Worm (Caenorhabditis elegans) whole organism, L4/young adult: ENCODE results near the gene C15H7.4.
A peak's percentile ranks its signal among the peaks of the same experiment; 100 is the strongest.

Experiments
- W03F9.2 ChIP-seq: fragments of 150-350 bp; optimal IDR thresholded peaks from 2 replicates; lab custom pipeline; 2014; ENCODE audit warnings: missing biosample characterization, missing genetic modification characterization
- dao-5 ChIP-seq: sonication (generic microtip); optimal IDR thresholded peaks from 2 replicates; lab custom pipeline; 2016; ENCODE audit warnings: missing genotype, missing genetic modification characterization, moderate library complexity, missing compliant biosample characterization
- him-1 ChIP-seq: sonication (generic microtip); optimal IDR thresholded peaks from 2 replicates; lab custom pipeline; 2016; ENCODE audit warnings: missing genotype, missing genetic modification reagents, missing genetic modification characterization, missing compliant biosample characterization

Gene C15H7.4

ce11 chrIII:9663943-9664342, 8.2 kb upstream of the C15H7.4 start:
- TF ChIP-seq him-1 (tag; lab: Kevin White, UChicago) (no peak), W03F9.2 (tag; lab: Kevin White, UChicago) (no peak), dao-5 (tag; lab: Kevin White, UChicago) (no peak)

ce11 chrIII:9662266-9662959, 6.7 kb upstream of the C15H7.4 start:
- no peak for TF ChIP-seq dao-5 (tag; lab: Kevin White, UChicago)
- TF ChIP-seq him-1 (tag; lab: Kevin White, UChicago), result no peak
- no peak for TF ChIP-seq W03F9.2 (tag; lab: Kevin White, UChicago)

DNA sequence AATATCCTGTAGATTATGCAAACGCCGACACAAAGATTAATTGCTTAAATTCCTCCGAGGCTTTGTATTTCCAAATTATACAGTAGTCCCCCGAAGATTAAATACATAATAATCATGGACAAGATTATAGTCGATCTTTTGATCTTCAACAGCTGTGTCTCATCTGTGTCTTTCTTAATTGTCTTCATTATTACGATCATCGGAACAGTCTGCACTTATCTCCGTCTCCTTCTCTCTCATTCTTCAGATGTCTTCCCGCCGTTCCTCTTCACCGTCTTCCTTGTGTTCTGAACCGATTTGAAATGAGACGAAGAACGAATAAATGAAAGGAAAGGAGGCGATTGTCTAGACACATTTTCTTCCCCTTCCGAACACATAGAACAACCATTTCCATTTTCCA, 5.4 kb upstream of the C15H7.4 start:
- no peak for TF ChIP-seq him-1 (tag; lab: Kevin White, UChicago)
- no peak for TF ChIP-seq W03F9.2 (tag; lab: Kevin White, UChicago)
- no peak for TF ChIP-seq dao-5 (tag; lab: Kevin White, UChicago)

ce11 chrIII:9658569-9658968, 2.9 kb upstream of the C15H7.4 start:
- TF ChIP-seq him-1 (tag; lab: Kevin White, UChicago) (no peak), W03F9.2 (tag; lab: Kevin White, UChicago) (no peak), dao-5 (tag; lab: Kevin White, UChicago) (no peak)

DNA sequence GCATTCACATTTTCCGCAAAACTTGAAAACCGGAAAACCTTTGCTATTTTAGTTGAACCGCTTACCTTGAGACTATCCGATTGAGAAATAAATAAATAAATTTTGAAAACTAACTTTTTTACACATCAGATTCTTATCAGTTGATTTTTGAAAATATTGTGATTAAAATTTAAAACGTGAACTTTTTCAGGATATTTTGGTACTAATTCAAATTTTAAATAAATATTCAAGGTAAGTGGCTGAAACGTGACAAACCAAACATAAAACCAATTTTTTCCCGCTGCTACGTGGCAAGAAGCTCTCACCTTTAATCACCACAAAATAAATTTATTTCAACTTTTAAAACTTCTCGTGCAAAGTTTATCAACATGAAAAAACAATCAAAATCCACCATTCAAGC, 3.8 kb downstream of the C15H7.4 start, which contains the start of gene C15H7.3:
TSS of gene C15H7.3 (minus strand) at position 101 of the 400 bp plus-strand sequence.
- TF ChIP-seq W03F9.2 (tag; lab: Kevin White, UChicago) (no peak), dao-5 (tag; lab: Kevin White, UChicago) (no peak), him-1 (tag; lab: Kevin White, UChicago) (no peak)

DNA sequence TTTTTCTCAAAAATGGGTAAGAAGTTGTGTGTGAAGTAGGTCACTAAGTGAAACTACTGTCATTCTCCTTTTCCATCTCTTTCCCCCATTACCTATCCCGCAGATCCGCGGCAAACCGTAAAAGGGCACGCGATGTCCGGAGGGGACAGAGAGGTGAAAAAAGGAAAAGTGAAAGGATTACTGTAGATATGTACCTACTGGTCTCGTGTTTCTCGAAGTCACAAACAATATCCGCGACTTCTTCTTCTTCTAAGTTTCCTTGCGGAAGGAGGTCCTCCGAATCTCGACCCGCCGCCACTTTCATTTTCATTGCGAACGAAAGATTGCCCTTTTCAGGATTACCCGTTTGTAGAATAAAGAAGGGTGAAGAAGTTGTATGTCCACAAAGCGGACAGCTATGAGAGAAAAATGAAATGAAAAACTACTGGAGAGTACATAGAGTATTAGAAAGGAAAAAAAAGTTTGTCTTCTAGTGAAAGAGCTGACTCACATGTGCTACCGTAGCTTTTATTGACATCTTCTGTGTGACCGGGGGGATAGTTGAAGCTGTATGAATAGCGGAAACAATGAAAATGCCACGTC, 9.2 kb downstream of the C15H7.4 start:
- TF ChIP-seq dao-5 (tag; lab: Kevin White, UChicago) (no peak), him-1 (tag; lab: Kevin White, UChicago) (no peak), W03F9.2 (tag; lab: Kevin White, UChicago) (no peak)

DNA sequence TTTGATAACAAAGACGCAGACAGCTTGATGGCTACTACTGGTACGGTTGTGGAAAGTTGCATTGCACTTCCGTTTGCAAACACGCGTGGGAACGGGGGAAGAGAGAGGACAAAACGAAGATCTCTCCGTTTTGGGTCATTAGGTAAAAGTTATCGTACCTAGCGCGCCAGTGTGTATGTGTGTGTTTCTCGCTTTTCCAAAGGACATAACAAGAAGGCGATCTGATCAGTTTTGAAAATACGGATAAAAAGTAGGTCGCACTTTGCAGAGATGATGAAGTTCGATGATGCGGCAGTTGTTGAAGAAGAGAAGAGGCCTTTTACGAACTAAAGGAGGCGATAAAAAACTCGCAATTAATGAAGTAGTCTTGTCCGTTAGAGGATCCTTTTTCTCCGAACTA, 10.6 kb downstream of the C15H7.4 start:
- TF ChIP-seq him-1 (tag; lab: Kevin White, UChicago) (no peak), W03F9.2 (tag; lab: Kevin White, UChicago) (no peak), dao-5 (tag; lab: Kevin White, UChicago) (no peak)

DNA sequence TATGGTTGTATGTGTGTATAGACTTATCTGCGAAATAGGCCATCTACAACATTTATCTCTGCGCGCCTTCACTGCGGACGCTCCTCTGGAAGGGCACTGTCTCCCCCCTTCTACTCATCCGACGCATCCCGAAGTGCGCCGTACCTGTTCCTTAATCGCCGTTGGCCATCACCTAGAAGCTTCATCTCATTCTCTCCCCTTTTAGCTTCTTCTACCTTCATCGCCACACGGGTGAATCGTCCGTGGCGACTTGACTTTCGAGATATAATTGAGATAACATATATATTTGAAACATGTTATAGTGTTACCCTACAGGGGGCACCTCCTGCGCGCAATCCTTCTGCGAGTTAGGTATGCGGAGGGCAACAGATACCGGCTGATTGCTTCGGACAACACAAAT, 13.6 kb downstream of the C15H7.4 start:
- TF ChIP-seq dao-5 (tag; lab: Kevin White, UChicago), result no peak
- no peak for TF ChIP-seq W03F9.2 (tag; lab: Kevin White, UChicago)
- no peak for TF ChIP-seq him-1 (tag; lab: Kevin White, UChicago)

- TF ChIP-seq dao-5 (tag; lab: Kevin White, UChicago) (no peak), W03F9.2 (tag; lab: Kevin White, UChicago) (no peak), him-1 (tag; lab: Kevin White, UChicago) (no peak)
Observed at ce11 chrIII:9639281-9640050, 16.2 kb downstream of the C15H7.4 start.

ce11 chrIII:9638159-9638754, 17.4 kb downstream of the C15H7.4 start:
- TF ChIP-seq W03F9.2 (tag; lab: Kevin White, UChicago) (no peak), dao-5 (tag; lab: Kevin White, UChicago) (no peak), him-1 (tag; lab: Kevin White, UChicago) (no peak)

DNA sequence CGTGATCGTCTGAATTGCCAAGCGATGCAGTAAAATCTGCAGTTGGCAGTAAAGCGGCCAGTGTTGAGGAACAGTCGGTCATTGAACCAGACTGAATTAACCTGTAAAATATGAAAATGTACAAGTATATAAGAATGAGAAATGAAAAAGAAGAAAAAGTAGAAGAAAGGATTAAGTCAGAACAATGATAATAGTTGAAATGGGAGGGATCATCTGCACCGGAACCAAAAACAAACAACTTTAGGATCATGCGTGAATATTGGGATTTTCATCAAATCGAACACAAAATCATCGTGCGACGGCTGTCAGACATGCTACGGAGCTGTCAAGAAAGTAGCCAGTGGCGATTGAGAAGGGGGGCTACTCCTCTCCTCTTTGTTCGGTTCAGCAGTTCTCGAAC, 18.7 kb downstream of the C15H7.4 start, which contains the start of gene gei-13:
TSS of gene gei-13 (minus strand) at position 101 of the 400 bp plus-strand sequence.
- no peak for TF ChIP-seq W03F9.2 (tag; lab: Kevin White, UChicago)
- TF ChIP-seq him-1 (tag; lab: Kevin White, UChicago), result no peak
- no peak for TF ChIP-seq dao-5 (tag; lab: Kevin White, UChicago)

- no peak for TF ChIP-seq him-1 (tag; lab: Kevin White, UChicago)
- peak; percentile 79 for TF ChIP-seq W03F9.2 (tag; lab: Kevin White, UChicago)
- TF ChIP-seq dao-5 (tag; lab: Kevin White, UChicago), result no peak
Observed at ce11 chrIII:9631117-9631655, 24.5 kb downstream of the C15H7.4 start, which contains the start of gene ubc-7. Gene ubc-7 (minus strand): TSS chrIII:9631167.
